Fruit fly (Drosophila melanogaster): ENCODE data around the gene Acp63F.

Gene Acp63F

DNA sequence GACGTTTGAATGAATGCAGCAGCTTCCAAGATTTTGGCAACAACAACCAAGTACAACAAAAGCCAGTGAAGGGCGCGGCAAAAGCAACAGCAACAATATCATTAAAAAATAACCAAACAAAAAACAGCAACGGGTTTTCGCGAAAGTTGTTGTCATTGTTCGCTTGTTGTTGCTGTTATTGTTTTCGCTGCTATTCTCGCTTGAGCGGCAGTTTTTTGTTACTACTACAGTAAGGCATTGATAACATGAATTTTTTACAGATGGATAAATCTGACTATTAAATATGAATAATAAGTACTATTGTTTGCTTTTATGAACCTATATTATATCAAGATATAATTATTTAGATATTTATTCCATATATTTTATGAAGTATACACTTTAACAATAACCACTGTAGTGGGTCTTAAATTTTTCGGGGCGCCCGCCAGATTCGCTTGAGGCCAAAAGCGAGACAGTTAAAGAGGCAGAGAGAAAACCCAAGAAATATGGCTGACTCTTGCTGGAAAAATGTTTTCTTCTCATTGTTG, 44.7 kb downstream of the Acp63F start (continued):
- no peak for TF ChIP-seq Hr83 (GFP tag; optimal IDR thresholded peaks at IDR 0.05; ENCODE audit: poor library complexity, severe bottlenecking)
- TF ChIP-seq h (GFP tag; optimal IDR thresholded peaks at IDR 0.05), result peak; percentile 68
- no peak for TF ChIP-seq dl (GFP tag; optimal IDR thresholded peaks at IDR 0.05; ENCODE audit: insufficient read depth in 1 of 2, partially characterized antibody in 2 of 2)
- peak; percentile 34 for TF ChIP-seq CrebA (GFP tag; optimal IDR thresholded peaks at IDR 0.05; ENCODE audit: borderline replicate concordance)
- peak; percentile 35 for TF ChIP-seq sv (GFP tag; optimal IDR thresholded peaks at IDR 0.05)

DNA sequence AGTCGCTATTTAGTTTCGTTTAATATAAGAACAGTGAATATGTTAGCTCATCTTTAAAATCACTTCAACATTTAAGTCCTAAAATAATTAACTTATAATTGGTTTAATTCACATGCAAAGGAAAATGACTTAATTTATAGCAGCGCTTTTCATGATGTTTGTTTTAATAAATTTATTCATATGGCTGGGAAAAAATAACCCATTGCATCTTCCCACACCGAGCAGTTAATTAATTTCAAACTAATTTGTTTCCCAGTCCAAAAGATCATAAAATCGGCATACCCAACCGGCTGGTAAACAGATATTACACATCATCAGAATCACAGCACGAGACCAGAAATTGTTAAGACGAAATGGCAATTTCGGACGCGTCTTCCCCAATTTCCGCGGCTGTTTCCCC, 45.3 kb downstream of the Acp63F start:
- no peak for TF ChIP-seq tai (GFP tag; optimal IDR thresholded peaks at IDR 0.05)
- no peak for TF ChIP-seq Jra (GFP tag; optimal IDR thresholded peaks at IDR 0.05)
- no peak for TF ChIP-seq GATAd (GFP tag; optimal IDR thresholded peaks at IDR 0.05)
- TF ChIP-seq pan (optimal IDR thresholded peaks at IDR 0.05), result no peak
- no peak for TF ChIP-seq rgr (GFP tag; optimal IDR thresholded peaks at IDR 0.05)
- TF ChIP-seq Hnf4 (GFP tag; optimal IDR thresholded peaks at IDR 0.05), result no peak
- TF ChIP-seq sv (GFP tag; optimal IDR thresholded peaks at IDR 0.05), result no peak
- no peak for TF ChIP-seq CG9705 (GFP tag; optimal IDR thresholded peaks at IDR 0.05)
- TF ChIP-seq lola (GFP tag; optimal IDR thresholded peaks at IDR 0.05), result no peak
- no peak for TF ChIP-seq Hr83 (GFP tag; optimal IDR thresholded peaks at IDR 0.05; ENCODE audit: poor library complexity, severe bottlenecking)
- TF ChIP-seq br (GFP tag; optimal IDR thresholded peaks at IDR 0.05), result no peak
- TF ChIP-seq Dfd (GFP tag; optimal IDR thresholded peaks at IDR 0.05), result no peak
- TF ChIP-seq OdsH (GFP tag; optimal IDR thresholded peaks at IDR 0.05), result no peak
- TF ChIP-seq usp (GFP tag; optimal IDR thresholded peaks at IDR 0.05), result no peak
- TF ChIP-seq woc (GFP tag; optimal IDR thresholded peaks at IDR 0.05), result no peak
- no peak for TF ChIP-seq HLH106 (tag; optimal IDR thresholded peaks at IDR 0.05)
- TF ChIP-seq Rel (GFP tag; optimal IDR thresholded peaks at IDR 0.05), result no peak
- no peak for TF ChIP-seq Rel (tag; optimal IDR thresholded peaks at IDR 0.05)

DNA sequence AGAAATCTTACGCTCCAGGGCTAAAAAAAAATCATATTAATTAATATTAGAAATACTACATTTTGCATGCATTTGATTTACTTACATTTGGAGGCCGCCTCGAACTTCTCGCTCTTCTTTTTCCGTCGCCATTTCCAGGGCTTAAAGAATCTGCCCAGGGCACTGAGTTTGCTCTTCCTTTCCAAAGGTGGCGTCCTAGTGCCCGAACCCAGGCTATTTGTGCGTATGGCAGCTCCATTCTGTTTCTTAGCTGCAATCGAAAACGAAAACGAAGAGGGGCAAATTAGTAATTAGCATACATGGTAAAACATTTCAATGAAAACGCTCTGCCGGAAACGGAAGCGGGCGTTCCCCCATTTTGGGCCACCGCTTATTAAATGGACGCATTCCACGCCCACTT, 47.0 kb downstream of the Acp63F start:
- TF ChIP-seq Abd-B (GFP tag; optimal IDR thresholded peaks at IDR 0.05), result no peak
- no peak for TF ChIP-seq dsf (GFP tag; optimal IDR thresholded peaks at IDR 0.05; ENCODE audit: borderline replicate concordance)
- no peak for TF ChIP-seq Dfd (GFP tag; optimal IDR thresholded peaks at IDR 0.05)
- no peak for TF ChIP-seq foxo (GFP tag; optimal IDR thresholded peaks at IDR 0.05)
- TF ChIP-seq N (GFP tag; optimal IDR thresholded peaks at IDR 0.05), result no peak
- TF ChIP-seq dl (GFP tag; optimal IDR thresholded peaks at IDR 0.05; ENCODE audit: insufficient read depth in 1 of 2, partially characterized antibody in 2 of 2), result no peak
- no peak for TF ChIP-seq CG9705 (GFP tag; optimal IDR thresholded peaks at IDR 0.05)
- no peak for TF ChIP-seq GATAd (GFP tag; optimal IDR thresholded peaks at IDR 0.05)
- no peak for TF ChIP-seq Hnf4 (GFP tag; optimal IDR thresholded peaks at IDR 0.05)
- TF ChIP-seq Hr83 (GFP tag; optimal IDR thresholded peaks at IDR 0.05; ENCODE audit: poor library complexity, severe bottlenecking), result no peak

DNA sequence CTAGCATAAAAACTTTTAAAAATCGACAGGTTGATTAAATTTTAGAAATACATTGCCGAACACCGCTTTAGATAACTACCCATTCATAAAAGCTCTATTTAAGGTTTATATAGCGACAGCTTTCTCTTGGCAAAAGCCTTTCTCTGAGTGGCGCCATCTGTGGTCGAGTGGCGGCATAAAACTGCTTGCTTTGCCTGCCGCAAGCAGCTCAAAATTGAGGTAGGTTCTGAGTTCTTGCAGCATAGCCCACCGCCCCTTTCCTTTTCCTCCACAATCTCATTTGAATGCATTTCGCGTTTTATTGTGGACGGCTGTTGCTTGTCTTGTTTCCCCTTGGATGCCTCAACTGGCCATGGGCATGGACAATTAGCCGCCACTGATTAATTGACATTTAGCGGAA, 48.3 kb downstream of the Acp63F start:
- TF ChIP-seq lola (GFP tag; optimal IDR thresholded peaks at IDR 0.05) (no peak), sage (GFP tag; optimal IDR thresholded peaks at IDR 0.05) (no peak), foxo (GFP tag; optimal IDR thresholded peaks at IDR 0.05) (peak in 1 of 2 experiments; percentile 23), ey (GFP tag; optimal IDR thresholded peaks at IDR 0.05) (peak; percentile 5), Hr83 (GFP tag; optimal IDR thresholded peaks at IDR 0.05; ENCODE audit: poor library complexity, severe bottlenecking) (peak; percentile 33), dmrt93B (GFP tag; optimal IDR thresholded peaks at IDR 0.05) (no peak), br (GFP tag; optimal IDR thresholded peaks at IDR 0.05) (peak; percentile 6), usp (GFP tag; optimal IDR thresholded peaks at IDR 0.05) (no peak), woc (GFP tag; optimal IDR thresholded peaks at IDR 0.05) (no peak), psq (GFP tag; optimal IDR thresholded peaks at IDR 0.05) (no peak), rgr (GFP tag; optimal IDR thresholded peaks at IDR 0.05) (peak; percentile 34), N (GFP tag; optimal IDR thresholded peaks at IDR 0.05) (peak; percentile 27), OdsH (GFP tag; optimal IDR thresholded peaks at IDR 0.05) (peak; percentile 24), GATAd (GFP tag; optimal IDR thresholded peaks at IDR 0.05) (no peak), sv (GFP tag; optimal IDR thresholded peaks at IDR 0.05) (peak; percentile 45), Hnf4 (GFP tag; optimal IDR thresholded peaks at IDR 0.05) (peak; percentile 7), Myc (optimal IDR thresholded peaks at IDR 0.05) (no peak)

DNA sequence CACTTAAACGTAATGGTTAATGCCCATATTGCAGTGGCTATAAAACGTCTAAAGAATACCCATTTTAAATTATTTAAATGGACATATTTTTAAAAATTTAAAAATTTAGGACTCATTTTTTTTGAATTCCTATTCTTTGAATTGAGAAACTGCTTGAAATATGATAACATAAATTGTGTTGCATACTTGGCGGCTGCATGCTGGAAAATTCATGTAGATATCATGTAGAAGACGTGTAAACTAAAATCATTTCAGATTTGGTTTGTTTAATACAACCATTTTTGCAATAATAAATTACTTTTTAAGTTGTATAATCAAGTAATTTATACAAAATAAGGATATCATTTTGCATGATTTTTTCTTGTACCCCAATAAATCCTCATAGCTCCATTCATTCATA, 49.5 kb downstream of the Acp63F start:
- TF ChIP-seq dsf (GFP tag; optimal IDR thresholded peaks at IDR 0.05; ENCODE audit: borderline replicate concordance) (no peak), Myc (optimal IDR thresholded peaks at IDR 0.05) (peak; percentile 50), pan (optimal IDR thresholded peaks at IDR 0.05) (no peak)
